Worm (Caenorhabditis elegans): ENCODE results near the gene M117.3.

M117.3 gene

DNA sequence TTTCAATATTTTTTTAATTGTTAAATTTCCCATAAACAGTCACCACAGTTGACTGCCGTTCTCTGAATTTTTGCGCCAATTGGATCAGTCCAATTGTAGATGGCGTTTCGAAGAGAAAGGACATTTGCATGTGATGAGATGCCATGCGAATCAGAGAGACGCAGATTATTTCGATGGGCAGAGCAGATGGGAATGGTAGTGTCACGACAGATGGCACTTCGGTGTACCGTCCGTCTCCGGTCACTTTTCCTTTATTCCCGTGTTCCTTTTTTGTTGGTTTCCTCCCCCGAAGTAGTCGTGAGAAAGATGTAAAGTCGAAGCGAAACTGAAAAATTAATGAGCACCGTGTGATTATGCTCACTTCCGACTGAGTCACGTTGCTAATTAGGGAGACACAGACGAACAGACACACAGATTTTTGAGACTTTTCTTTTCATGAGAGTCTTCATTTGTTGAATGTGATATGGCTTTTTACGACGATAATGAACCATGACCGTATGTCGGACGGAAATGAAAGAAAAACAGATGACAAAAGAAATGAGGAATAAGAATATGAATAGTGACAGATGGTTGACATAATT lies 45.7 kb downstream of the M117.3 start:
- TF ChIP-seq irx-1 (tag; optimal IDR thresholded peaks at IDR 0.05) (no peak), nhr-20 (tag; optimal IDR thresholded peaks at IDR 0.05) (no peak), nhr-47 (tag; optimal IDR thresholded peaks at IDR 0.05) (peak; percentile 20), tbx-2 (tag; optimal IDR thresholded peaks at IDR 0.05) (no peak), fkh-8 (tag; optimal IDR thresholded peaks at IDR 0.05) (peak; percentile 29), ces-1 (GFP tag; optimal IDR thresholded peaks at IDR 0.05) (no peak), lin-14 (GFP tag; optimal IDR thresholded peaks at IDR 0.05) (peak; percentile 65), tlp-1 (tag; optimal IDR thresholded peaks at IDR 0.05) (no peak), unc-86 (tag; optimal IDR thresholded peaks at IDR 0.05) (peak; percentile 58), mdl-1 (tag; optimal IDR thresholded peaks at IDR 0.05) (no peak), zip-4 (GFP tag; optimal IDR thresholded peaks at IDR 0.05) (no peak), dsc-1 (tag; optimal IDR thresholded peaks at IDR 0.05) (peak; percentile 73), ztf-11 (tag; optimal IDR thresholded peaks at IDR 0.05) (peak in 1 of 2 experiments; percentile 45), mab-9 (GFP tag; IDR thresholded peaks at IDR 0.05) (no peak), dpl-1 (GFP tag; optimal IDR thresholded peaks at IDR 0.05) (no peak), egl-13 (tag; optimal IDR thresholded peaks at IDR 0.05) (peak; percentile 6)

DNA sequence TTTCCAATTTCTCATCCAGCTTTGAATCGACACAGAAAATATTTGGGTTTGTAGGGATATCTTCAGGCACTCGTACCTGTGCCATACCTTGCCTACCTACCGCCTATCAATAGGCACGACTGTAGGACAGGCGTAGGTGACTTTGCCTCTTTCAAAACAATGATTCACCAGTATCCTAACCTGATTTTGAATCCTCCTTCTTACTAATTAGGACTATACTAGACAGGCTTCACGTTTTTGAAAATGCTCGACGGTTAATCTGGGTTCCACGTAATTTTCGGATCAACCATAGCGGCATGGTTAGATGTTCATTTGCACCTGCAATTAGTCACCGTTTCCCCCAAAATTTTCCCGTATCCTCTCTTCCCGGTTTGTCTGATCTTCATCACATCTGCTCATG lies 46.4 kb downstream of the M117.3 start:
- TF ChIP-seq xbp-1 (tag; optimal IDR thresholded peaks at IDR 0.05) = no peak

DNA sequence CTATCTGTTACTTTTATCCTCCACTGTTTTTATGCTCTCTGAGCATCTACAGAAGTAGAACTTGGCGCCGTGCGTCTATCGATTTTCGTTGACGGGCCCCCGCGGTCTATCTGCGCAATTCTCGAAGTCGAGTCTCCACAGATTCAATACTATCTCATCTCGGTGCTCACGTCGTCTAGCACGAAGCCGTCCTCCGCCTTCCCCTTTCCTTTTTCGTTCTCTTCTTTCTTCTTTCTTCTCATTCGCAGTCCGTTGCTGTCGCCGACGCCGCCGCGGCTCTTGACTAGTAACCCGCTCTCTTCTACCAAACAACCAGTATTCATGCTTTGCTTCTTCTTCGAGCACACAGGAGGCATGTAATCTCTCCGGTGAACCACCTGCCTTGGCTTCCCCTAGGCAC lies 49.1 kb downstream of the M117.3 start:
- TF ChIP-seq C04F5.9 (tag; optimal IDR thresholded peaks at IDR 0.05) (no peak), nhr-71 (tag; optimal IDR thresholded peaks at IDR 0.05) (peak; percentile 51), lin-13 (GFP tag; optimal IDR thresholded peaks at IDR 0.05) (no peak), egl-13 (tag; optimal IDR thresholded peaks at IDR 0.05) (no peak), fkh-10 (GFP tag; optimal IDR thresholded peaks at IDR 0.05) (peak; percentile 38), lsy-2 (tag; optimal IDR thresholded peaks at IDR 0.05) (peak; percentile 12 to 43), isw-1 (GFP tag; IDR thresholded peaks at IDR 0.05) (peak; percentile 28), egl-27 (tag; optimal IDR thresholded peaks at IDR 0.05) (no peak), mdl-1 (tag; optimal IDR thresholded peaks at IDR 0.05) (no peak), mef-2 (tag; optimal IDR thresholded peaks at IDR 0.05) (no peak), C34B4.2 (tag; optimal IDR thresholded peaks at IDR 0.05) (no peak), C16A3.4 (tag; optimal IDR thresholded peaks at IDR 0.05) (no peak), pqm-1 (tag; optimal IDR thresholded peaks at IDR 0.05) (no peak), elt-2 (tag; optimal IDR thresholded peaks at IDR 0.05) (no peak), sup-37 (GFP tag; optimal IDR thresholded peaks at IDR 0.05) (no peak), tlp-1 (tag; optimal IDR thresholded peaks at IDR 0.05) (no peak), nhr-237 (tag; optimal IDR thresholded peaks at IDR 0.05) (no peak), zag-1 (tag; optimal IDR thresholded peaks at IDR 0.05) (no peak), rnt-1 (tag; optimal IDR thresholded peaks at IDR 0.05) (no peak), hlh-4 (tag; optimal IDR thresholded peaks at IDR 0.05) (no peak), ama-1 (optimal IDR thresholded peaks at IDR 0.05) (no peak), pag-3 (tag; optimal IDR thresholded peaks at IDR 0.05; ENCODE audit: borderline replicate concordance, insufficient read depth) (no peak), nhr-20 (tag; optimal IDR thresholded peaks at IDR 0.05) (peak; percentile 3), efl-3 (GFP tag; optimal IDR thresholded peaks at IDR 0.05) (no peak), unc-30 (tag; optimal IDR thresholded peaks at IDR 0.05) (no peak), xbp-1 (tag; optimal IDR thresholded peaks at IDR 0.05) (peak; percentile 3), ces-1 (GFP tag; optimal IDR thresholded peaks at IDR 0.05) (no peak), fos-1 (tag; optimal IDR thresholded peaks at IDR 0.05) (no peak), lir-3 (tag; optimal IDR thresholded peaks at IDR 0.05; ENCODE audit: poor library complexity) (no peak), mab-9 (GFP tag; IDR thresholded peaks at IDR 0.05) (no peak), elt-3 (tag; optimal IDR thresholded peaks at IDR 0.05) (no peak), unc-130 (tag; optimal IDR thresholded peaks at IDR 0.05) (no peak), ztf-4 (tag; optimal IDR thresholded peaks at IDR 0.05) (no peak), nhr-47 (tag; optimal IDR thresholded peaks at IDR 0.05) (peak; percentile 55), lin-14 (GFP tag; optimal IDR thresholded peaks at IDR 0.05) (peak; percentile 82), zip-4 (GFP tag; optimal IDR thresholded peaks at IDR 0.05) (no peak), hlh-17 (GFP tag; optimal IDR thresholded peaks at IDR 0.05; ENCODE audit: borderline replicate concordance) (no peak), dpl-1 (GFP tag; optimal IDR thresholded peaks at IDR 0.05) (peak in 1 of 3 experiments; percentile 20), unc-62 (GFP tag; optimal IDR thresholded peaks at IDR 0.05) (no peak), nhr-77 (tag; optimal IDR thresholded peaks at IDR 0.05) (no peak), jun-1 (tag; optimal IDR thresholded peaks at IDR 0.05) (no peak)

Measured in whole organism, L1 larva.